Worm (Caenorhabditis elegans) whole organism, L3 larva: ENCODE results near the gene mps-1.

ENCODE experiments used
- R02D3.7 ChIP-seq: fragments of 150-350 bp; optimal IDR thresholded peaks from 2 replicates; lab custom pipeline; 2014; ENCODE audit warnings: missing biosample characterization, missing genetic modification characterization
- ZK546.5 ChIP-seq: sonication (generic microtip); optimal IDR thresholded peaks from 2 replicates; lab custom pipeline; 2017; ENCODE audit warnings: missing biosample characterization, missing genetic modification characterization
- aly-2 ChIP-seq: fragments of 150-350 bp; optimal IDR thresholded peaks from 2 replicates; lab custom pipeline; 2014; ENCODE audit warnings: missing biosample characterization, missing genetic modification characterization
- ama-1 ChIP-seq: fragments of 150-350 bp; optimal IDR thresholded peaks from 2 replicates; lab custom pipeline; 2018
- ceh-16 ChIP-seq: sonication (generic microtip); optimal IDR thresholded peaks from 2 replicates; lab custom pipeline; 2017; ENCODE audit warnings: missing biosample characterization, missing genetic modification characterization
- ceh-28 ChIP-seq: fragments of 150-350 bp; optimal IDR thresholded peaks from 2 replicates; lab custom pipeline; 2014; ENCODE audit warnings: missing biosample characterization, missing genetic modification reagents, missing genetic modification characterization
- ceh-82 ChIP-seq: fragments of 150-350 bp; optimal IDR thresholded peaks from 2 replicates; lab custom pipeline; 2014; ENCODE audit warnings: missing biosample characterization, missing genetic modification characterization
- ceh-9 ChIP-seq: sonication (generic microtip); optimal IDR thresholded peaks from 2 replicates; lab custom pipeline; 2018; ENCODE audit warnings: missing biosample characterization, missing genetic modification characterization
- daf-12 ChIP-seq: fragments of 150-350 bp; optimal IDR thresholded peaks from 2 replicates; lab custom pipeline; 2014; ENCODE audit warnings: missing biosample characterization, missing genetic modification reagents, missing genetic modification characterization
- egl-5 ChIP-seq: fragments of 150-350 bp; optimal IDR thresholded peaks from 2 replicates; lab custom pipeline; 2017; ENCODE audit warnings: missing biosample characterization, missing genetic modification reagents, missing genetic modification characterization, inconsistent platforms
- elt-1 ChIP-seq: fragments of 150-350 bp; optimal IDR thresholded peaks from 2 replicates; lab custom pipeline; 2014; ENCODE audit warnings: missing biosample characterization, missing genetic modification characterization
- elt-2 ChIP-seq: sonication (generic microtip); optimal IDR thresholded peaks from 2 replicates; lab custom pipeline; 2016; ENCODE audit warnings: missing genetic modification reagents, mild to moderate bottlenecking, missing genetic modification characterization, missing compliant biosample characterization
- elt-3 ChIP-seq, 3 experiments: fragments of 150-350 bp in 1 of 3; sonication (generic microtip) in 2 of 3; optimal IDR thresholded peaks; 2 replicates in 2 of 3; 4 replicates in 1 of 3; lab custom pipeline; 2014 to 2017; ENCODE audit warnings: missing biosample characterization in 3 of 3, missing genetic modification characterization in 3 of 3
- eor-1 ChIP-seq, 2 experiments: fragments of 150-350 bp; optimal IDR thresholded peaks; 2 replicates each; lab custom pipeline; 2014 to 2018; ENCODE audit warnings: missing biosample characterization in 2 of 2, missing genetic modification characterization in 2 of 2
- fkh-10 ChIP-seq: sonication (generic microtip); optimal IDR thresholded peaks from 2 replicates; lab custom pipeline; 2017; ENCODE audit warnings: missing biosample characterization, missing genetic modification reagents, missing genetic modification characterization
- fos-1 ChIP-seq: fragments of 150-350 bp; optimal IDR thresholded peaks from 2 replicates; lab custom pipeline; 2014; ENCODE audit warnings: missing biosample characterization, missing genetic modification characterization
- hmg-11 ChIP-seq: sonication (generic microtip); optimal IDR thresholded peaks from 2 replicates; lab custom pipeline; 2016; ENCODE audit warnings: missing genetic modification characterization, missing compliant biosample characterization
- lin-15B ChIP-seq: fragments of 150-350 bp; optimal IDR thresholded peaks from 2 replicates; lab custom pipeline; 2014; ENCODE audit warnings: missing biosample characterization, missing genetic modification characterization
- lin-39 ChIP-seq: fragments of 150-350 bp; optimal IDR thresholded peaks from 2 replicates; lab custom pipeline; 2018; ENCODE audit warnings: missing biosample characterization, missing genetic modification reagents, missing genetic modification characterization
- lsy-12 ChIP-seq: sonication (generic microtip); optimal IDR thresholded peaks from 2 replicates; lab custom pipeline; 2016; ENCODE audit warnings: mild to moderate bottlenecking, missing genetic modification characterization, missing compliant biosample characterization
- mdl-1 ChIP-seq: fragments of 150-350 bp; optimal IDR thresholded peaks from 2 replicates; lab custom pipeline; 2014; ENCODE audit warnings: missing biosample characterization, missing genetic modification characterization
- mml-1 ChIP-seq: fragments of 150-350 bp; sonication (generic microtip); optimal IDR thresholded peaks from 3 replicates; lab custom pipeline; 2014; ENCODE audit warnings: missing biosample characterization, missing genetic modification characterization
- nfya-1 ChIP-seq: sonication (generic microtip); optimal IDR thresholded peaks from 2 replicates; lab custom pipeline; 2017; ENCODE audit warnings: missing genetic modification characterization, mild to moderate bottlenecking, missing compliant biosample characterization, antibody characterized with exemption, moderate library complexity; ENCODE audit not compliant: insufficient read depth
- nhr-12 ChIP-seq: fragments of 150-350 bp; optimal IDR thresholded peaks from 2 replicates; lab custom pipeline; 2014; ENCODE audit warnings: missing biosample characterization, missing genetic modification characterization
- nhr-23 ChIP-seq: fragments of 150-350 bp; optimal IDR thresholded peaks from 2 replicates; lab custom pipeline; 2014; ENCODE audit warnings: missing biosample characterization, missing genetic modification reagents, missing genetic modification characterization
- nhr-237 ChIP-seq: fragments of 150-350 bp; optimal IDR thresholded peaks from 2 replicates; lab custom pipeline; 2014; ENCODE audit warnings: missing biosample characterization, missing genetic modification characterization
- nhr-25 ChIP-seq: sonication (generic microtip); optimal IDR thresholded peaks from 2 replicates; lab custom pipeline; 2017; ENCODE audit warnings: missing biosample characterization, missing genetic modification characterization
- nhr-43 ChIP-seq: sonication (generic microtip); optimal IDR thresholded peaks from 2 replicates; lab custom pipeline; 2016; ENCODE audit warnings: mild to moderate bottlenecking, missing genetic modification characterization, missing compliant biosample characterization; ENCODE audit not compliant: poor library complexity, severe bottlenecking
- nhr-67 ChIP-seq: fragments of 150-350 bp; optimal IDR thresholded peaks from 2 replicates; lab custom pipeline; 2014; ENCODE audit warnings: missing biosample characterization, missing genetic modification characterization
- nhr-76 ChIP-seq: fragments of 150-350 bp; sonication (generic microtip); optimal IDR thresholded peaks from 5 replicates; lab custom pipeline; 2014; ENCODE audit warnings: missing biosample characterization, missing genetic modification characterization
- nhr-77 ChIP-seq: fragments of 150-350 bp; optimal IDR thresholded peaks from 2 replicates; lab custom pipeline; 2014; ENCODE audit warnings: missing biosample characterization, missing genetic modification characterization
- pha-4 ChIP-seq: fragments of 150-350 bp; optimal IDR thresholded peaks from 2 replicates; lab custom pipeline; 2014; ENCODE audit warnings: missing biosample characterization, missing genetic modification reagents, missing genetic modification characterization
- pqm-1 ChIP-seq: fragments of 150-350 bp; optimal IDR thresholded peaks from 2 replicates; lab custom pipeline; 2017; ENCODE audit warnings: missing biosample characterization, missing genetic modification characterization, inconsistent platforms
- sea-2 ChIP-seq: fragments of 150-350 bp; sonication (generic microtip); optimal IDR thresholded peaks from 4 replicates; lab custom pipeline; 2014; ENCODE audit warnings: missing biosample characterization, missing genetic modification reagents, missing genetic modification characterization
- skn-1 ChIP-seq: fragments of 150-350 bp; optimal IDR thresholded peaks from 2 replicates; lab custom pipeline; 2014; ENCODE audit warnings: missing biosample characterization, missing genetic modification characterization
- snpc-4 ChIP-seq: fragments of 150-350 bp; optimal IDR thresholded peaks from 2 replicates; lab custom pipeline; 2014; ENCODE audit warnings: missing biosample characterization, missing genetic modification characterization
- tbx-2 ChIP-seq: sonication (generic microtip); optimal IDR thresholded peaks from 2 replicates; lab custom pipeline; 2016; ENCODE audit warnings: mild to moderate bottlenecking, missing genetic modification characterization, missing compliant biosample characterization
- unc-39 ChIP-seq: sonication (generic microtip); optimal IDR thresholded peaks from 4 replicates; lab custom pipeline; 2017; ENCODE audit warnings: missing biosample characterization, missing genetic modification characterization
- unc-62 ChIP-seq: fragments of 150-350 bp; sonication (generic microtip); optimal IDR thresholded peaks from 4 replicates; lab custom pipeline; 2014; ENCODE audit warnings: missing biosample characterization, missing genetic modification reagents, missing genetic modification characterization
- zag-1 ChIP-seq: fragments of 150-350 bp; optimal IDR thresholded peaks from 2 replicates; lab custom pipeline; 2014; ENCODE audit warnings: missing biosample characterization, missing genetic modification characterization
- ztf-11 ChIP-seq: fragments of 150-350 bp; optimal IDR thresholded peaks from 2 replicates; lab custom pipeline; 2014; ENCODE audit warnings: missing biosample characterization, missing genetic modification characterization
- ztf-4 ChIP-seq: fragments of 150-350 bp; optimal IDR thresholded peaks from 2 replicates; lab custom pipeline; 2014; ENCODE audit warnings: missing biosample characterization, missing genetic modification characterization

Gene mps-1

ce11 chrII:6248503-6248902, 45.7 kb downstream of the mps-1 start:
- TF ChIP-seq ZK546.5 = no peak
- TF ChIP-seq mml-1 = no peak
- no peak for TF ChIP-seq nhr-76 (tag; lab: Kevin White, UChicago)
- no peak for TF ChIP-seq lsy-12 (tag; lab: Kevin White, UChicago)
- no peak for TF ChIP-seq ztf-4 (tag; lab: Kevin White, UChicago)
- peak; percentile 82 for TF ChIP-seq lin-39 (tag; lab: Kevin White, UChicago)
- TF ChIP-seq unc-39 = no peak
- no peak for TF ChIP-seq ama-1
- no peak for TF ChIP-seq aly-2 (tag; lab: Kevin White, UChicago)
- TF ChIP-seq pqm-1 (tag; lab: Kevin White, UChicago) = peak; percentile 24
- TF ChIP-seq R02D3.7 (tag; lab: Kevin White, UChicago) = no peak
- TF ChIP-seq zag-1 = no peak
- no peak for TF ChIP-seq sea-2
- no peak for TF ChIP-seq eor-1 (tag; optimal IDR thresholded peaks at IDR 0.05; lab: Kevin White, UChicago)
- no peak for TF ChIP-seq fos-1
- peak; percentile 22 for TF ChIP-seq hmg-11 (tag; lab: Kevin White, UChicago)
- TF ChIP-seq nhr-67 (tag; lab: Kevin White, UChicago) = no peak
- peak; percentile 85 for TF ChIP-seq pha-4
- no peak for TF ChIP-seq fkh-10 (GFP tag; lab: Kevin White, UChicago)
- peak; percentile 2 for TF ChIP-seq lin-15B (tag; lab: Kevin White, UChicago)
- no peak for TF ChIP-seq elt-3 (tag; optimal IDR thresholded peaks at IDR 0.05; lab: Kevin White, UChicago)
- no peak for TF ChIP-seq ztf-11 (tag; lab: Kevin White, UChicago)
- peak; percentile 19 for TF ChIP-seq tbx-2 (tag; lab: Kevin White, UChicago)
- peak; percentile 21 for TF ChIP-seq elt-2 (tag; lab: Kevin White, UChicago)
- no peak for TF ChIP-seq ceh-9 (tag; lab: Kevin White, UChicago)
- TF ChIP-seq ceh-82 (tag; lab: Kevin White, UChicago) = no peak
- TF ChIP-seq nhr-23 (tag; lab: Kevin White, UChicago) = peak; percentile 59
- peak; percentile 70 for TF ChIP-seq nhr-43 (tag; lab: Kevin White, UChicago)
- no peak for TF ChIP-seq egl-5 (tag; lab: Kevin White, UChicago)
- no peak for TF ChIP-seq ceh-16 (tag; lab: Kevin White, UChicago)
- no peak for TF ChIP-seq nhr-12 (tag; lab: Kevin White, UChicago)
- TF ChIP-seq mdl-1 = no peak
- TF ChIP-seq nhr-237 (tag; lab: Kevin White, UChicago) = no peak
- TF ChIP-seq skn-1 = no peak
- no peak for TF ChIP-seq nhr-77 (tag; lab: Kevin White, UChicago)
- peak; percentile 59 for TF ChIP-seq nfya-1 (tag; lab: Kevin White, UChicago)
- no peak for TF ChIP-seq elt-1 (tag; lab: Kevin White, UChicago)
- no peak for TF ChIP-seq daf-12 (tag; lab: Kevin White, UChicago)
- no peak for TF ChIP-seq ceh-28 (tag; lab: Kevin White, UChicago)
- peak; percentile 18 for TF ChIP-seq nhr-25 (tag; lab: Kevin White, UChicago)

- TF ChIP-seq unc-62 (GFP tag; lab: Kevin White, UChicago) (no peak), nhr-12 (tag; lab: Kevin White, UChicago) (no peak), snpc-4 (tag; lab: Kevin White, UChicago) (no peak), ceh-82 (tag; lab: Kevin White, UChicago) (no peak), lin-15B (tag; lab: Kevin White, UChicago) (no peak), fkh-10 (GFP tag; lab: Kevin White, UChicago) (no peak), ceh-16 (tag; lab: Kevin White, UChicago) (no peak)
Observed at ce11 chrII:6248029-6248428, 46.1 kb downstream of the mps-1 start.

ce11 chrII:6247011-6247410, 47.1 kb downstream of the mps-1 start, which contains the start of gene T24H7.2:
TSS of gene T24H7.2 (plus strand) at chrII:6247311.
- TF ChIP-seq nfya-1 (tag; lab: Kevin White, UChicago) = no peak
- no peak for TF ChIP-seq lin-15B (tag; lab: Kevin White, UChicago)
- TF ChIP-seq nhr-237 (tag; lab: Kevin White, UChicago) = no peak
- no peak for TF ChIP-seq egl-5 (tag; lab: Kevin White, UChicago)
- no peak for TF ChIP-seq nhr-12 (tag; lab: Kevin White, UChicago)
- TF ChIP-seq mdl-1 = no peak
- no peak for TF ChIP-seq nhr-77 (tag; lab: Kevin White, UChicago)
